Fruit fly (Drosophila melanogaster): ENCODE data around the gene RpS25.
A peak's percentile ranks its signal among the peaks of the same experiment; 100 is the strongest.

Gene RpS25

dm6 chr3R:11236041-11236440 is 20.0 kb upstream of the RpS25 start, which contains the start of gene CG31441:
CG31441 (plus strand) TSS chr3R:11236286.
- TF ChIP-seq ttk (optimal IDR thresholded peaks at IDR 0.05) (no peak), h (optimal IDR thresholded peaks at IDR 0.05) (no peak), Myc (optimal IDR thresholded peaks at IDR 0.05) (no peak), insv (optimal IDR thresholded peaks at IDR 0.05) (no peak), psq (optimal IDR thresholded peaks at IDR 0.05) (no peak), Sin3A (optimal IDR thresholded peaks at IDR 0.05) (no peak)

- TF ChIP-seq Sin3A (optimal IDR thresholded peaks at IDR 0.05) = no peak
- no peak for TF ChIP-seq ttk (optimal IDR thresholded peaks at IDR 0.05)
- TF ChIP-seq h (optimal IDR thresholded peaks at IDR 0.05) = no peak
- no peak for TF ChIP-seq insv (optimal IDR thresholded peaks at IDR 0.05)
- TF ChIP-seq psq (optimal IDR thresholded peaks at IDR 0.05) = no peak
- TF ChIP-seq Myc (optimal IDR thresholded peaks at IDR 0.05) = no peak
These were observed 18.9 kb upstream of the RpS25 start, which contains the start of the genes Arfip and CG17721 for dm6 chr3R:11234918-11235371. Arfip (minus strand) TSS chr3R:11235013. CG17721 (plus strand) TSS chr3R:11235140.

- TF ChIP-seq Myc (optimal IDR thresholded peaks at IDR 0.05) (no peak), Sin3A (optimal IDR thresholded peaks at IDR 0.05) (no peak), h (optimal IDR thresholded peaks at IDR 0.05) (no peak), ttk (optimal IDR thresholded peaks at IDR 0.05) (no peak), insv (optimal IDR thresholded peaks at IDR 0.05) (no peak), psq (optimal IDR thresholded peaks at IDR 0.05) (no peak)
These were observed 15.7 kb upstream of the RpS25 start, which contains the start of the genes CG17187 and Dph3 for dm6 chr3R:11231705-11232261. CG17187 (minus strand) TSS chr3R:11231879. Dph3 (plus strand) TSS chr3R:11231912.

dm6 chr3R:11231037-11231436 is 14.9 kb upstream of the RpS25 start:
- TF ChIP-seq Myc (optimal IDR thresholded peaks at IDR 0.05) (no peak), ttk (optimal IDR thresholded peaks at IDR 0.05) (peak; percentile 67), insv (optimal IDR thresholded peaks at IDR 0.05) (no peak)

dm6 chr3R:11230392-11230791 is 14.3 kb upstream of the RpS25 start, which contains the start of gene GCC88:
GCC88 (minus strand) TSS chr3R:11230600.
- no peak for TF ChIP-seq Myc (optimal IDR thresholded peaks at IDR 0.05)
- no peak for TF ChIP-seq psq (optimal IDR thresholded peaks at IDR 0.05)
- no peak for TF ChIP-seq insv (optimal IDR thresholded peaks at IDR 0.05)
- TF ChIP-seq ttk (optimal IDR thresholded peaks at IDR 0.05) = no peak
- TF ChIP-seq h (optimal IDR thresholded peaks at IDR 0.05) = no peak
- no peak for TF ChIP-seq Sin3A (optimal IDR thresholded peaks at IDR 0.05)

- TF ChIP-seq psq (optimal IDR thresholded peaks at IDR 0.05) (no peak), h (optimal IDR thresholded peaks at IDR 0.05) (no peak), Myc (optimal IDR thresholded peaks at IDR 0.05) (no peak), insv (optimal IDR thresholded peaks at IDR 0.05) (no peak), ttk (optimal IDR thresholded peaks at IDR 0.05) (no peak), Sin3A (optimal IDR thresholded peaks at IDR 0.05) (no peak)
These were observed 10.4 kb upstream of the RpS25 start, which contains the start of gene CG17726 for dm6 chr3R:11226496-11226895. CG17726 (plus strand) TSS chr3R:11226762.

- TF ChIP-seq Myc (optimal IDR thresholded peaks at IDR 0.05) (no peak), insv (optimal IDR thresholded peaks at IDR 0.05) (no peak)
These were observed 9.1 kb upstream of the RpS25 start, which contains the start of gene scpr-C for dm6 chr3R:11225220-11225619. scpr-C (plus strand) TSS chr3R:11225520.

dm6 chr3R:11224478-11224877 is 8.4 kb upstream of the RpS25 start:
- TF ChIP-seq ttk (optimal IDR thresholded peaks at IDR 0.05) = no peak
- TF ChIP-seq Myc (optimal IDR thresholded peaks at IDR 0.05) = no peak
- no peak for TF ChIP-seq h (optimal IDR thresholded peaks at IDR 0.05)
- TF ChIP-seq Sin3A (optimal IDR thresholded peaks at IDR 0.05) = no peak
- no peak for TF ChIP-seq psq (optimal IDR thresholded peaks at IDR 0.05)
- no peak for TF ChIP-seq insv (optimal IDR thresholded peaks at IDR 0.05)

- no peak for TF ChIP-seq Sin3A (optimal IDR thresholded peaks at IDR 0.05)
- no peak for TF ChIP-seq psq (optimal IDR thresholded peaks at IDR 0.05)
- no peak for TF ChIP-seq ttk (optimal IDR thresholded peaks at IDR 0.05)
- TF ChIP-seq insv (optimal IDR thresholded peaks at IDR 0.05) = no peak
- TF ChIP-seq Myc (optimal IDR thresholded peaks at IDR 0.05) = no peak
- no peak for TF ChIP-seq h (optimal IDR thresholded peaks at IDR 0.05)
These were observed 6.5 kb upstream of the RpS25 start for dm6 chr3R:11222587-11222986.

- TF ChIP-seq h (optimal IDR thresholded peaks at IDR 0.05) (no peak), insv (optimal IDR thresholded peaks at IDR 0.05) (no peak), Sin3A (optimal IDR thresholded peaks at IDR 0.05) (no peak), Myc (optimal IDR thresholded peaks at IDR 0.05) (no peak), psq (optimal IDR thresholded peaks at IDR 0.05) (no peak), ttk (optimal IDR thresholded peaks at IDR 0.05) (no peak)
These were observed 5.5 kb upstream of the RpS25 start, which contains the start of the genes CG6693 and RpL3 for dm6 chr3R:11221437-11222230. CG6693 (minus strand) TSS chr3R:11221639. RpL3 (plus strand) TSS chr3R:11221894.

dm6 chr3R:11219883-11220282 is 3.8 kb upstream of the RpS25 start, which contains the start of gene CG6689:
CG6689 (minus strand) TSS chr3R:11220064.
- TF ChIP-seq h (optimal IDR thresholded peaks at IDR 0.05) (no peak), insv (optimal IDR thresholded peaks at IDR 0.05) (no peak), ttk (optimal IDR thresholded peaks at IDR 0.05) (no peak), Myc (optimal IDR thresholded peaks at IDR 0.05) (no peak), psq (optimal IDR thresholded peaks at IDR 0.05) (no peak), Sin3A (optimal IDR thresholded peaks at IDR 0.05) (no peak)

- no peak for TF ChIP-seq Sin3A (optimal IDR thresholded peaks at IDR 0.05)
These were observed 1.6 kb downstream of the RpS25 start, which contains the start of gene ZnT86D for dm6 chr3R:11214449-11214950. ZnT86D (minus strand) TSS chr3R:11214539.
